Worm (Caenorhabditis elegans) whole organism, young adult: Measurements from ENCODE around the gene try-1.

Experiments used
- D2030.7 ChIP-seq: fragments of 200-800 bp; sonication (Bioruptor generic); IDR thresholded peaks from 2 replicates; pipeline ENCODE4 v1.3.6; 2022; ENCODE audit warnings: missing genetic modification reagents, missing genetic modification characterization, missing compliant biosample characterization
- F10E7.11 ChIP-seq: sonication (generic microtip); optimal IDR thresholded peaks from 2 replicates; lab custom pipeline; 2017; ENCODE audit warnings: mild to moderate bottlenecking, missing genetic modification characterization, moderate library complexity, missing compliant biosample characterization
- F22D6.2 ChIP-seq: sonication (generic microtip); optimal IDR thresholded peaks from 2 replicates; lab custom pipeline; 2016; ENCODE audit warnings: mild to moderate bottlenecking, missing genetic modification characterization, missing compliant biosample characterization
- F52B5.7 ChIP-seq: sonication (generic microtip); optimal IDR thresholded peaks from 2 replicates; lab custom pipeline; 2016; ENCODE audit warnings: mild to moderate bottlenecking, missing genetic modification characterization, missing compliant biosample characterization
- Y95B8A.8 ChIP-seq: fragments of 200-800 bp; sonication (Bioruptor generic); IDR thresholded peaks from 2 replicates; pipeline ENCODE4 v1.3.6; 2022; ENCODE audit warnings: missing genetic modification reagents, missing genetic modification characterization, missing compliant biosample characterization
- ama-1 ChIP-seq, 3 experiments: fragments of 150-350 bp in 1 of 3; sonication (generic microtip) in 2 of 3; optimal IDR thresholded peaks; 2 replicates each; lab custom pipeline; 2014 to 2018; ENCODE audit warnings: missing biosample characterization in 2 of 3, missing genetic modification characterization in 2 of 3, missing genetic modification reagents in 2 of 3
- aptf-2 ChIP-seq: fragments of 200-800 bp; sonication (Bioruptor generic); conservative IDR thresholded peaks from 2 replicates; pipeline ENCODE4 v1.3.6; 2022; ENCODE audit warnings: missing genetic modification reagents, missing genetic modification characterization, missing compliant biosample characterization
- attf-3 ChIP-seq: fragments of 200-800 bp; sonication (Bioruptor generic); conservative IDR thresholded peaks from 2 replicates; pipeline ENCODE4 v1.3.6; 2022; ENCODE audit warnings: missing genetic modification reagents, missing genetic modification characterization, missing compliant biosample characterization
- attf-5 ChIP-seq: fragments of 200-800 bp; sonication (Bioruptor generic); optimal IDR thresholded peaks from 2 replicates; lab custom pipeline; 2018; ENCODE audit warnings: mild to moderate bottlenecking, missing genetic modification characterization, missing compliant biosample characterization
- attf-6 ChIP-seq: fragments of 200-800 bp; sonication (Bioruptor generic); IDR thresholded peaks from 2 replicates; pipeline ENCODE4 v1.3.6; 2022; ENCODE audit warnings: missing genetic modification reagents, missing genetic modification characterization, missing compliant biosample characterization
- cebp-1 ChIP-seq, 2 experiments: fragments of 200-800 bp in 1 of 2; sonication (Bioruptor generic) in 1 of 2; sonication (generic microtip) in 1 of 2; IDR thresholded peaks in 1 of 2; optimal IDR thresholded peaks in 1 of 2; 2 replicates each; pipeline versions ENCODE4 v1.3.6 to Lab custom; 2017 to 2022; ENCODE audit warnings: missing compliant biosample characterization in 2 of 2, missing genetic modification characterization in 2 of 2, mild to moderate bottlenecking in 1 of 2, missing genetic modification reagents in 1 of 2, moderate library complexity in 1 of 2
- cebp-2 ChIP-seq: fragments of 200-800 bp; sonication (Bioruptor generic); IDR thresholded peaks from 2 replicates; pipeline ENCODE4 v1.3.6; 2022; ENCODE audit warnings: missing genetic modification characterization, missing compliant biosample characterization
- ceh-100 ChIP-seq: fragments of 200-800 bp; sonication (Bioruptor generic); IDR thresholded peaks from 2 replicates; pipeline ENCODE4 v1.3.6; 2022; ENCODE audit warnings: missing genetic modification reagents, missing genetic modification characterization, missing compliant biosample characterization
- ceh-27 ChIP-seq: fragments of 200-800 bp; sonication (Bioruptor generic); optimal IDR thresholded peaks from 2 replicates; lab custom pipeline; 2018; ENCODE audit warnings: mild to moderate bottlenecking, missing genetic modification characterization, moderate library complexity, missing compliant biosample characterization
- ceh-79 ChIP-seq: sonication (generic microtip); optimal IDR thresholded peaks from 2 replicates; lab custom pipeline; 2017; ENCODE audit warnings: mild to moderate bottlenecking, missing genetic modification characterization, missing compliant biosample characterization
- ceh-91 ChIP-seq: fragments of 200-800 bp; sonication (Bioruptor generic); IDR thresholded peaks from 2 replicates; pipeline ENCODE4 v1.3.6; 2022; ENCODE audit warnings: missing genetic modification reagents, missing genetic modification characterization, missing compliant biosample characterization
- egl-44 ChIP-seq: fragments of 200-800 bp; sonication (Bioruptor generic); IDR thresholded peaks from 2 replicates; pipeline ENCODE4 v1.3.6; 2022; ENCODE audit warnings: missing genetic modification reagents, missing genetic modification characterization, missing compliant biosample characterization
- ekl-4 ChIP-seq: fragments of 200-800 bp; sonication (Bioruptor generic); IDR thresholded peaks from 2 replicates; pipeline ENCODE4 v1.3.6; 2022; ENCODE audit warnings: missing genetic modification reagents, missing genetic modification characterization, missing compliant biosample characterization
- fkh-3 ChIP-seq: sonication (generic microtip); optimal IDR thresholded peaks from 2 replicates; lab custom pipeline; 2016; ENCODE audit warnings: mild to moderate bottlenecking, missing genetic modification characterization, missing compliant biosample characterization
- hmg-20 ChIP-seq: fragments of 200-800 bp; sonication (Bioruptor generic); IDR thresholded peaks from 2 replicates; pipeline ENCODE4 v1.3.6; 2022; ENCODE audit warnings: missing genetic modification reagents, missing genetic modification characterization, missing compliant biosample characterization
- hsf-1 ChIP-seq: fragments of 200-800 bp; sonication (Bioruptor generic); IDR thresholded peaks from 2 replicates; pipeline ENCODE4 v1.3.6; 2022; ENCODE audit warnings: missing genetic modification reagents, missing genetic modification characterization, missing compliant biosample characterization
- let-526 ChIP-seq: fragments of 200-800 bp; sonication (Bioruptor generic); IDR thresholded peaks from 2 replicates; pipeline ENCODE4 v1.3.6; 2022; ENCODE audit warnings: missing genetic modification reagents, missing genetic modification characterization, missing compliant biosample characterization
- madf-3 ChIP-seq: fragments of 200-800 bp; sonication (Bioruptor generic); IDR thresholded peaks from 2 replicates; pipeline ENCODE4 v1.3.6; 2022; ENCODE audit warnings: missing genetic modification reagents, missing genetic modification characterization, missing compliant biosample characterization
- madf-6 ChIP-seq: fragments of 200-800 bp; sonication (Bioruptor generic); IDR thresholded peaks from 2 replicates; pipeline ENCODE4 v1.3.6; 2022; ENCODE audit warnings: missing genetic modification reagents, missing genetic modification characterization, missing compliant biosample characterization
- madf-8 ChIP-seq: fragments of 200-800 bp; sonication (Bioruptor generic); conservative IDR thresholded peaks from 2 replicates; pipeline ENCODE4 v1.3.6; 2022; ENCODE audit warnings: missing genetic modification reagents, missing genetic modification characterization, missing compliant biosample characterization
- mcd-1 ChIP-seq: fragments of 200-800 bp; sonication (Bioruptor generic); IDR thresholded peaks from 2 replicates; pipeline ENCODE4 v1.3.6; 2022; ENCODE audit warnings: missing genetic modification reagents, missing genetic modification characterization, missing compliant biosample characterization
- mxl-1 ChIP-seq: sonication (generic microtip); optimal IDR thresholded peaks from 2 replicates; lab custom pipeline; 2016; ENCODE audit warnings: missing genetic modification characterization, missing compliant biosample characterization
- nfya-1 ChIP-seq: sonication (generic microtip); optimal IDR thresholded peaks from 2 replicates; lab custom pipeline; 2017; ENCODE audit warnings: antibody characterized with exemption, missing compliant biosample characterization, missing genetic modification characterization, borderline replicate concordance; ENCODE audit not compliant: insufficient read depth
- nhr-80 ChIP-seq: sonication (generic microtip); optimal IDR thresholded peaks from 2 replicates; lab custom pipeline; 2016; ENCODE audit warnings: missing genetic modification characterization, missing compliant biosample characterization
- pbrm-1 ChIP-seq: fragments of 200-800 bp; sonication (Bioruptor generic); IDR thresholded peaks from 2 replicates; pipeline ENCODE4 v1.3.6; 2022; ENCODE audit warnings: missing genetic modification reagents, missing genetic modification characterization, missing compliant biosample characterization
- repo-1 ChIP-seq: sonication (generic microtip); optimal IDR thresholded peaks from 2 replicates; lab custom pipeline; 2017; ENCODE audit warnings: mild to moderate bottlenecking, missing genetic modification characterization, missing compliant biosample characterization
- rpc-1 ChIP-seq, 2 experiments: fragments of 150-350 bp in 1 of 2; sonication (generic microtip) in 1 of 2; optimal IDR thresholded peaks; 2 replicates each; lab custom pipeline; 2014 to 2018; ENCODE audit warnings: missing biosample characterization in 1 of 2, missing genetic modification characterization in 1 of 2, missing genetic modification reagents in 1 of 2, missing genotype in 1 of 2
- sdz-38 ChIP-seq: sonication (generic microtip); optimal IDR thresholded peaks from 2 replicates; lab custom pipeline; 2016; ENCODE audit warnings: missing genotype, missing genetic modification characterization, missing compliant biosample characterization
- snpc-1.3 ChIP-seq: sonication (generic microtip); optimal IDR thresholded peaks from 2 replicates; lab custom pipeline; 2017; ENCODE audit warnings: missing genetic modification characterization, mild to moderate bottlenecking, missing compliant biosample characterization, antibody characterized with exemption, moderate library complexity, missing genotype, missing genetic modification reagents; ENCODE audit not compliant: insufficient read depth
- snpc-3.4 ChIP-seq: sonication (generic microtip); optimal IDR thresholded peaks from 2 replicates; lab custom pipeline; 2017; ENCODE audit warnings: missing genetic modification characterization, mild to moderate bottlenecking, missing compliant biosample characterization, antibody characterized with exemption, moderate library complexity, missing genotype, missing genetic modification reagents
- xnd-1 ChIP-seq: sonication (generic microtip); optimal IDR thresholded peaks from 2 replicates; lab custom pipeline; 2016; ENCODE audit warnings: missing genotype, missing genetic modification reagents, missing genetic modification characterization, missing compliant biosample characterization
- zfh-2 ChIP-seq: fragments of 200-800 bp; sonication (Bioruptor generic); conservative IDR thresholded peaks from 2 replicates; pipeline ENCODE4 v1.3.6; 2022; ENCODE audit warnings: missing genetic modification reagents, missing genetic modification characterization, missing compliant biosample characterization
- ztf-26 ChIP-seq: sonication (generic microtip); optimal IDR thresholded peaks from 2 replicates; lab custom pipeline; 2017; ENCODE audit warnings: missing genetic modification characterization, missing compliant biosample characterization
- ztf-3 ChIP-seq: fragments of 200-800 bp; sonication (Bioruptor generic); optimal IDR thresholded peaks from 2 replicates; lab custom pipeline; 2018; ENCODE audit warnings: mild to moderate bottlenecking, missing genetic modification characterization, missing compliant biosample characterization

try-1 gene

DNA sequence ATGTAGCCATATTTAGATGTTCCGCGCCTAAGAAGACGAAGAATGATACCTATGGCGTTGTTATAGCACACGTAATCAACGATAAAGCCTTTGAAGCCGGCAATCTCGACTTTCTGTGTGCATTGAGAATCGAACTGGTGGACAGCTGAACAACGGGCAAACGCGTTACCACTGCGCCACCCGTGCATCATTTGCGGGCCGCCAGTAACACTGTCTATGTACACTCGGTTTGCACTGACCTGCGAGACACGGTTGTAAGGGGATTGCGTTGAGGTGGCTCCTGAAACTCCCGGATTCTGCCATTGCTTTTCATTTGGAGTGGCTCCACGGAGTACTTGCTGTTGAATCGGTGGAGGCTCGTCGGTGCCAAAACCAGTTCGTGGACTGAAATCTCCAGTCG lies 6.9 kb downstream of the try-1 start (continued):
- peak; percentile 52 for TF ChIP-seq F10E7.11 (tag; lab: Kevin White, UChicago)
- 0 out of 2 replicates have a peak, but pooled peaks have one; percentile 52 for TF ChIP-seq egl-44 (GFP tag; lab: Robert Waterston, UW)
- peak; percentile 15; the same call in 1 of the 2 replicates for TF ChIP-seq hmg-20 (GFP tag; lab: Robert Waterston, UW)
- no peak for TF ChIP-seq snpc-3.4 (tag; lab: Kevin White, UChicago)
- peak; percentile 89 for TF ChIP-seq repo-1 (tag; lab: Kevin White, UChicago)
- peak; percentile 33 for TF ChIP-seq ceh-79 (tag; lab: Kevin White, UChicago)
- peak; percentile 87 for TF ChIP-seq cebp-2
- TF ChIP-seq sdz-38 (tag; lab: Kevin White, UChicago), result no peak
- TF ChIP-seq snpc-1.3, result peak; percentile 42
- TF ChIP-seq xnd-1 (tag; lab: Kevin White, UChicago), result no peak
- no peak for TF ChIP-seq madf-8 (GFP tag; lab: Robert Waterston, UW)
- peak; percentile 47; the same call in 1 of the 2 replicates for TF ChIP-seq D2030.7
- peak; percentile 59; the same call in 1 of the 2 replicates for TF ChIP-seq ekl-4 (GFP tag; lab: Robert Waterston, UW)
- peak; percentile 91 for TF ChIP-seq F52B5.7 (tag; lab: Kevin White, UChicago)
- peak; percentile 78 for TF ChIP-seq fkh-3 (tag; lab: Kevin White, UChicago)
- TF ChIP-seq ztf-3 (GFP tag; lab: Kevin White, UChicago), result no peak
- TF ChIP-seq madf-6 (GFP tag; lab: Robert Waterston, UW), result peak; percentile 64
- TF ChIP-seq nfya-1 (tag; lab: Kevin White, UChicago), result no peak
- peak; percentile 49 for TF ChIP-seq ceh-27 (GFP tag; lab: Kevin White, UChicago)
- TF ChIP-seq zfh-2, result peak; percentile 83
- TF ChIP-seq cebp-1 (GFP tag; IDR thresholded peaks at IDR 0.05; lab: Robert Waterston, UW), result no peak
- TF ChIP-seq cebp-1 (tag; optimal IDR thresholded peaks at IDR 0.05; lab: Kevin White, UChicago), result peak; percentile 60
- no peak for TF ChIP-seq mxl-1 (tag; lab: Kevin White, UChicago)
- peak; percentile 67 for TF ChIP-seq Y95B8A.8 (GFP tag; lab: Robert Waterston, UW)
- TF ChIP-seq mcd-1 (GFP tag; lab: Robert Waterston, UW), result peak; percentile 65
- peak; percentile 46 for TF ChIP-seq F22D6.2
- peak; percentile 83 for TF ChIP-seq ama-1 (optimal IDR thresholded peaks at IDR 0.05; lab: Kevin White, UChicago)
- TF ChIP-seq ama-1 (GFP tag; optimal IDR thresholded peaks at IDR 0.05; lab: Kevin White, UChicago), result peak; percentile 31 to 54
- peak; percentile 32; the same call in 1 of the 2 replicates for TF ChIP-seq hsf-1 (GFP tag; lab: Robert Waterston, UW)
- no peak for TF ChIP-seq aptf-2 (GFP tag; lab: Robert Waterston, UW)
- no peak for TF ChIP-seq attf-6 (GFP tag; lab: Robert Waterston, UW)
- peak; percentile 74; the same call in 1 of the 2 replicates for TF ChIP-seq let-526 (GFP tag; lab: Robert Waterston, UW)
- peak; percentile 85 for TF ChIP-seq ztf-26 (tag; lab: Kevin White, UChicago)

- TF ChIP-seq nhr-80 (tag; lab: Kevin White, UChicago), result no peak
- no peak for TF ChIP-seq attf-3
- TF ChIP-seq ceh-100, result no peak
- TF ChIP-seq rpc-1 (optimal IDR thresholded peaks at IDR 0.05; lab: Kevin White, UChicago), result no peak
- TF ChIP-seq rpc-1 (tag; optimal IDR thresholded peaks at IDR 0.05; lab: Kevin White, UChicago), result no peak
- TF ChIP-seq pbrm-1 (GFP tag; lab: Robert Waterston, UW), result no peak
- no peak for TF ChIP-seq attf-5 (GFP tag; lab: Kevin White, UChicago)
- TF ChIP-seq repo-1 (tag; lab: Kevin White, UChicago), result no peak
- no peak for TF ChIP-seq ceh-91 (GFP tag; lab: Robert Waterston, UW)
- no peak for TF ChIP-seq madf-3
- TF ChIP-seq, all 124 proteins: peak for 0
These were observed 7.7 kb downstream of the try-1 start, which contains the start of gene ZK546.19 for ce11 chrII:4941541-4942206. TSS of gene ZK546.19 (plus strand) at chrII:4941726.
